Worm (Caenorhabditis elegans): ENCODE results near the gene F21C10.13.

The F21C10.13 gene

ce11 chrV:9122004-9122403 lies at the start of gene F21C10.13:
Gene F21C10.13, plus strand, starts transcription at chrV:9122304.
- TF ChIP-seq elt-1 (tag; optimal IDR thresholded peaks at IDR 0.05) = no peak
- TF ChIP-seq ama-1 (optimal IDR thresholded peaks at IDR 0.05) = no peak
- TF ChIP-seq fkh-10 (GFP tag; optimal IDR thresholded peaks at IDR 0.05) = no peak
- no peak for TF ChIP-seq nfya-1 (tag; optimal IDR thresholded peaks at IDR 0.05; ENCODE audit: insufficient read depth)
- TF ChIP-seq ceh-28 (tag; optimal IDR thresholded peaks at IDR 0.05) = no peak
- no peak for TF ChIP-seq sea-2 (GFP tag; optimal IDR thresholded peaks at IDR 0.05)
- no peak for TF ChIP-seq R02D3.7 (tag; optimal IDR thresholded peaks at IDR 0.05)
- no peak for TF ChIP-seq nhr-25 (tag; optimal IDR thresholded peaks at IDR 0.05)
- TF ChIP-seq ceh-16 (tag; optimal IDR thresholded peaks at IDR 0.05) = no peak
- TF ChIP-seq nhr-77 (tag; optimal IDR thresholded peaks at IDR 0.05) = no peak
- TF ChIP-seq nhr-11 (tag; optimal IDR thresholded peaks at IDR 0.05) = no peak
- TF ChIP-seq ceh-82 (tag; optimal IDR thresholded peaks at IDR 0.05) = no peak

ce11 chrV:9073322-9074038 lies 48.6 kb upstream of the F21C10.13 start, which contains the start of gene oac-50:
Gene oac-50, minus strand, starts transcription at chrV:9073540.
- TF ChIP-seq ceh-16 (tag; optimal IDR thresholded peaks at IDR 0.05) (no peak), snpc-4 (tag; optimal IDR thresholded peaks at IDR 0.05) (no peak), ceh-9 (tag; optimal IDR thresholded peaks at IDR 0.05) (no peak), elt-3 (tag; optimal IDR thresholded peaks at IDR 0.05) (no peak), elt-2 (tag; optimal IDR thresholded peaks at IDR 0.05) (peak; percentile 55), ztf-4 (tag; optimal IDR thresholded peaks at IDR 0.05) (no peak), nhr-28 (tag; optimal IDR thresholded peaks at IDR 0.05) (no peak), elt-1 (tag; optimal IDR thresholded peaks at IDR 0.05) (no peak), pha-4 (tag; optimal IDR thresholded peaks at IDR 0.05) (peak; percentile 82), nhr-77 (tag; optimal IDR thresholded peaks at IDR 0.05) (no peak), pqm-1 (tag; optimal IDR thresholded peaks at IDR 0.05) (peak; percentile 79), R02D3.7 (tag; optimal IDR thresholded peaks at IDR 0.05) (no peak), ceh-82 (tag; optimal IDR thresholded peaks at IDR 0.05) (no peak), mml-1 (tag; optimal IDR thresholded peaks at IDR 0.05) (no peak), daf-12 (tag; optimal IDR thresholded peaks at IDR 0.05) (no peak), ztf-11 (tag; optimal IDR thresholded peaks at IDR 0.05) (no peak)

- peak; percentile 68 for TF ChIP-seq jun-1 (tag; optimal IDR thresholded peaks at IDR 0.05)
- TF ChIP-seq tbx-2 (tag; optimal IDR thresholded peaks at IDR 0.05) = peak; percentile 2
- TF ChIP-seq ama-1 (optimal IDR thresholded peaks at IDR 0.05) = peak; percentile 79
- peak; percentile 92 for TF ChIP-seq pqm-1 (tag; optimal IDR thresholded peaks at IDR 0.05)
- peak; percentile 74 for TF ChIP-seq pha-4 (tag; optimal IDR thresholded peaks at IDR 0.05)
- peak; percentile 79 for TF ChIP-seq elt-2 (tag; optimal IDR thresholded peaks at IDR 0.05)
- peak; percentile 66 for TF ChIP-seq aly-2 (tag; optimal IDR thresholded peaks at IDR 0.05)
- TF ChIP-seq fkh-10 (GFP tag; optimal IDR thresholded peaks at IDR 0.05) = no peak
- peak; percentile 39 for TF ChIP-seq nhr-25 (tag; optimal IDR thresholded peaks at IDR 0.05)
- TF ChIP-seq nhr-11 (tag; optimal IDR thresholded peaks at IDR 0.05) = no peak
Measured at ce11 chrV:9074360-9074834, 47.7 kb upstream of the F21C10.13 start.

- TF ChIP-seq lin-39 (tag; optimal IDR thresholded peaks at IDR 0.05) = no peak
- peak; percentile 90 for TF ChIP-seq pha-4 (tag; optimal IDR thresholded peaks at IDR 0.05)
- no peak for TF ChIP-seq sea-2 (GFP tag; optimal IDR thresholded peaks at IDR 0.05)
- TF ChIP-seq pqm-1 (tag; optimal IDR thresholded peaks at IDR 0.05) = peak; percentile 41
- no peak for TF ChIP-seq nhr-77 (tag; optimal IDR thresholded peaks at IDR 0.05)
- TF ChIP-seq snpc-4 (tag; optimal IDR thresholded peaks at IDR 0.05) = no peak
- peak; percentile 18 for TF ChIP-seq mdl-1 (tag; optimal IDR thresholded peaks at IDR 0.05)
- peak; percentile 13 for TF ChIP-seq nfya-1 (tag; optimal IDR thresholded peaks at IDR 0.05; ENCODE audit: insufficient read depth)
- no peak for TF ChIP-seq egl-27 (tag; optimal IDR thresholded peaks at IDR 0.05)
- no peak for TF ChIP-seq lsy-12 (tag; optimal IDR thresholded peaks at IDR 0.05)
- peak; percentile 25 for TF ChIP-seq jun-1 (tag; optimal IDR thresholded peaks at IDR 0.05)
Measured at ce11 chrV:9075827-9076226, 46.3 kb upstream of the F21C10.13 start.

- TF ChIP-seq nhr-28 (tag; optimal IDR thresholded peaks at IDR 0.05) = no peak
- no peak for TF ChIP-seq snpc-4 (tag; optimal IDR thresholded peaks at IDR 0.05)
- TF ChIP-seq fkh-2 (tag; optimal IDR thresholded peaks at IDR 0.05) = no peak
- TF ChIP-seq pqm-1 (tag; optimal IDR thresholded peaks at IDR 0.05) = no peak
- no peak for TF ChIP-seq unc-39 (tag; optimal IDR thresholded peaks at IDR 0.05)
- no peak for TF ChIP-seq nhr-11 (tag; optimal IDR thresholded peaks at IDR 0.05)
- TF ChIP-seq unc-62 (GFP tag; optimal IDR thresholded peaks at IDR 0.05) = no peak
- TF ChIP-seq egl-27 (tag; optimal IDR thresholded peaks at IDR 0.05) = no peak
- no peak for TF ChIP-seq fos-1 (tag; optimal IDR thresholded peaks at IDR 0.05)
- no peak for TF ChIP-seq nhr-12 (tag; optimal IDR thresholded peaks at IDR 0.05)
- TF ChIP-seq sea-2 (GFP tag; optimal IDR thresholded peaks at IDR 0.05) = no peak
- TF ChIP-seq nhr-25 (tag; optimal IDR thresholded peaks at IDR 0.05) = no peak
- peak; percentile 26 for TF ChIP-seq pha-4 (tag; optimal IDR thresholded peaks at IDR 0.05)
- TF ChIP-seq fkh-10 (GFP tag; optimal IDR thresholded peaks at IDR 0.05) = no peak
- peak; percentile 2 for TF ChIP-seq ama-1 (optimal IDR thresholded peaks at IDR 0.05)
- TF ChIP-seq elt-2 (tag; optimal IDR thresholded peaks at IDR 0.05) = peak; percentile 6
Measured at ce11 chrV:9076273-9076672, 45.8 kb upstream of the F21C10.13 start, which contains the start of gene T27E4.7. Gene T27E4.7, minus strand, starts transcription at chrV:9076322.
